Fruit fly (Drosophila melanogaster): ENCODE results near the gene CG15628.

Gene CG15628

DNA sequence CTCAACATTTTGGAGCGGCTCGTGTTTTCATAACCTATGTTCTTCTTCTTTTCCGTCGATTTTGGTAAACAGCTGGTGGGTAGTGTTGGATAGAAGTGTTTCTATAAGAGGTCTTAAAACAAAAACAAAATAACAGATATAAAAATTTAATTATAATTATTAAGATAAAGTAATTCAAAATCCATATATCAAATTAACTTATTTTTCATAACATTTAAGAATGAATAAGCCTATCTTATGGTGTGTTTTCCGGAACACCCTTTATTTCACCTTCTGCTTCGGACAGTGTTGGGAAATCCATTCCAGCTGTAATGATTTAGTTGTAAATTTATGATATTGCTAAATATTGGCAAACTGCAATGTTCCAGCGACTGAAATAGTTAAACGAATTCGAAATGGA is 28.8 kb downstream of the CG15628 start, which contains the start of the genes mRpS2 and Mon1 (continued):
- TF ChIP-seq mirr (GFP tag; optimal IDR thresholded peaks at IDR 0.05): peak; percentile 60
- peak; percentile 86 for TF ChIP-seq Hand (GFP tag; optimal IDR thresholded peaks at IDR 0.05)
- peak; percentile 97 for TF ChIP-seq CG17829 (tag; optimal IDR thresholded peaks at IDR 0.05)
- peak; percentile 39 for TF ChIP-seq CG11398 (GFP tag; optimal IDR thresholded peaks at IDR 0.05)
- TF ChIP-seq CG13894 (tag; optimal IDR thresholded peaks at IDR 0.05): peak; percentile 94
- peak; percentile 97 for TF ChIP-seq Rfx (GFP tag; IDR thresholded peaks at IDR 0.05)
- peak; percentile 71 for TF ChIP-seq CG8359 (GFP tag; optimal IDR thresholded peaks at IDR 0.05; ENCODE audit: borderline replicate concordance)
- peak; percentile 45 for TF ChIP-seq Sry-β (GFP tag; optimal IDR thresholded peaks at IDR 0.05)
- peak; percentile 68 for TF ChIP-seq CG7928 (GFP tag; optimal IDR thresholded peaks at IDR 0.05)
- TF ChIP-seq CG11093 (GFP tag; IDR thresholded peaks at IDR 0.05): peak; percentile 86
- no peak for TF ChIP-seq CG42726 (GFP tag; IDR thresholded peaks at IDR 0.05; ENCODE audit: partially characterized antibody)
- TF ChIP-seq CG8089 (GFP tag; optimal IDR thresholded peaks at IDR 0.05): peak; percentile 70
- TF ChIP-seq Hmr (GFP tag; optimal IDR thresholded peaks at IDR 0.05): peak; percentile 97
- TF ChIP-seq CG18599 (GFP tag; optimal IDR thresholded peaks at IDR 0.05): peak; percentile 97
- TF ChIP-seq sim (GFP tag; IDR thresholded peaks at IDR 0.05): peak; percentile 81
- no peak for TF ChIP-seq CG7745 (tag; optimal IDR thresholded peaks at IDR 0.05)
- peak; percentile 81 for TF ChIP-seq CG12769 (tag; optimal IDR thresholded peaks at IDR 0.05)
- TF ChIP-seq Mrtf (GFP tag; IDR thresholded peaks at IDR 0.05): peak; percentile 86
- TF ChIP-seq jumu (GFP tag; optimal IDR thresholded peaks at IDR 0.05): peak; percentile 60
- TF ChIP-seq CG2889 (GFP tag; IDR thresholded peaks at IDR 0.05): peak; percentile 93
- peak; percentile 72 for TF ChIP-seq Ets97D (GFP tag; optimal IDR thresholded peaks at IDR 0.05)
- TF ChIP-seq croc (GFP tag; conservative IDR thresholded peaks at IDR 0.05): peak; percentile 83
- peak; percentile 85 for TF ChIP-seq CrebB (tag; optimal IDR thresholded peaks at IDR 0.05)
- peak; percentile 44 for TF ChIP-seq pzg (GFP tag; optimal IDR thresholded peaks at IDR 0.05)
- peak; percentile 92 for TF ChIP-seq Ssrp (tag; optimal IDR thresholded peaks at IDR 0.05)
- TF ChIP-seq hbn (GFP tag; IDR thresholded peaks at IDR 0.05; ENCODE audit: partially characterized antibody): no peak
- no peak for TF ChIP-seq prd (optimal IDR thresholded peaks at IDR 0.05)
- peak; percentile 97 for TF ChIP-seq prd (GFP tag; IDR thresholded peaks at IDR 0.05)
- peak; percentile 85 for TF ChIP-seq CG4404 (GFP tag; IDR thresholded peaks at IDR 0.05)
- TF ChIP-seq crp (GFP tag; optimal IDR thresholded peaks at IDR 0.05): peak; percentile 64 to 91
- peak; percentile 88 for TF ChIP-seq CG15601 (tag; optimal IDR thresholded peaks at IDR 0.05)
- peak; percentile 97 for TF ChIP-seq H15 (GFP tag; IDR thresholded peaks at IDR 0.05)
- peak; percentile 95 for TF ChIP-seq Atf6 (GFP tag; IDR thresholded peaks at IDR 0.05)
- peak; percentile 71 for TF ChIP-seq CG12219 (GFP tag; optimal IDR thresholded peaks at IDR 0.05)
- TF ChIP-seq repo (GFP tag; optimal IDR thresholded peaks at IDR 0.05): peak; percentile 54
- peak; percentile 44; the same call in 1 of the 4 replicates for TF ChIP-seq Dll (GFP tag; IDR thresholded peaks at IDR 0.05; ENCODE audit: partially characterized antibody)
- TF ChIP-seq CG12155 (GFP tag; optimal IDR thresholded peaks at IDR 0.05): peak; percentile 95
- peak; percentile 37 for TF ChIP-seq ac (GFP tag; optimal IDR thresholded peaks at IDR 0.05)
- TF ChIP-seq CG11085 (GFP tag; IDR thresholded peaks at IDR 0.05): peak; percentile 97
- TF ChIP-seq CG30020 (tag; optimal IDR thresholded peaks at IDR 0.05): peak; percentile 81
- peak; percentile 93 for TF ChIP-seq CG9727 (GFP tag; optimal IDR thresholded peaks at IDR 0.05)
- TF ChIP-seq hkb (optimal IDR thresholded peaks at IDR 0.05): no peak
- TF ChIP-seq hkb (GFP tag; IDR thresholded peaks at IDR 0.05): peak; percentile 93
- peak; percentile 96 for TF ChIP-seq Drgx (GFP tag; IDR thresholded peaks at IDR 0.05)
- TF ChIP-seq CG6175 (GFP tag; IDR thresholded peaks at IDR 0.05): peak; percentile 93
- peak; percentile 96 for TF ChIP-seq ci (GFP tag; IDR thresholded peaks at IDR 0.05)
- TF ChIP-seq CG14965 (GFP tag; optimal IDR thresholded peaks at IDR 0.05; ENCODE audit: borderline replicate concordance): no peak
- peak; percentile 81 for TF ChIP-seq CG3065 (GFP tag; optimal IDR thresholded peaks at IDR 0.05)
- TF ChIP-seq pan (optimal IDR thresholded peaks at IDR 0.05): no peak
- TF ChIP-seq pan (GFP tag; optimal IDR thresholded peaks at IDR 0.05 in 1 of 2, IDR thresholded peaks at IDR 0.05 in 1 of 2): peak in 1 of 2 experiments; percentile 99
- TF ChIP-seq CG15514 (GFP tag; optimal IDR thresholded peaks at IDR 0.05): peak; percentile 93
